Fruit fly (Drosophila melanogaster) whole organism, embryonic: Measurements from ENCODE around the gene att-ORFB.

Experiments
- Atf6 ChIP-seq: fragments of 200-800 bp; sonication (Bioruptor generic); IDR thresholded peaks from 2 replicates; pipeline ENCODE4 v1.3.6; 2022; ENCODE audit warnings: missing biosample characterization, missing genetic modification characterization
- Blimp-1 ChIP-seq: fragments of 200-800 bp; sonication (Bioruptor generic); optimal IDR thresholded peaks from 3 replicates; lab custom pipeline; 2018; ENCODE audit warnings: missing biosample characterization, missing genetic modification characterization, mild to moderate bottlenecking, moderate library complexity, missing genetic modification reagents
- CG10431 ChIP-seq: fragments of 200-800 bp; sonication (Bioruptor generic); optimal IDR thresholded peaks from 3 replicates; lab custom pipeline; 2018; ENCODE audit warnings: missing biosample characterization, mild to moderate bottlenecking, missing genetic modification characterization
- CG10462 ChIP-seq: fragments of 200-800 bp; sonication (Bioruptor generic); optimal IDR thresholded peaks from 2 replicates; lab custom pipeline; 2016; ENCODE audit warnings: missing biosample characterization, missing genetic modification characterization
- CG10979 ChIP-seq: fragments of 200-800 bp; sonication (Bioruptor generic); optimal IDR thresholded peaks from 2 replicates; lab custom pipeline; 2018; ENCODE audit warnings: missing biosample characterization, mild to moderate bottlenecking, missing genetic modification characterization, moderate library complexity
- CG11560 ChIP-seq: fragments of 200-800 bp; sonication (Bioruptor generic); IDR thresholded peaks from 3 replicates; pipeline ENCODE4 v1.3.6; 2022; ENCODE audit warnings: missing biosample characterization, missing genetic modification characterization
- CG12659 ChIP-seq: fragments of 200-800 bp; sonication (Bioruptor generic); optimal IDR thresholded peaks from 3 replicates; lab custom pipeline; 2017; ENCODE audit warnings: mild to moderate bottlenecking, missing biosample characterization, missing genetic modification reagents, missing genetic modification characterization
- CG12769 ChIP-seq: fragments of 200-800 bp; sonication (Bioruptor generic); optimal IDR thresholded peaks from 2 replicates; lab custom pipeline; 2019; ENCODE audit warnings: missing biosample characterization, mild to moderate bottlenecking, missing genetic modification characterization, moderate library complexity
- CG13287 ChIP-seq: fragments of 200-800 bp; sonication (Bioruptor generic); IDR thresholded peaks from 2 replicates; pipeline ENCODE4 v1.3.6; 2022; ENCODE audit warnings: missing biosample characterization, missing genetic modification characterization; ENCODE audit not compliant: partially characterized antibody
- CG13894 ChIP-seq: fragments of 200-800 bp; sonication (Bioruptor generic); optimal IDR thresholded peaks from 3 replicates; lab custom pipeline; 2018; ENCODE audit warnings: missing biosample characterization, mild to moderate bottlenecking, missing genetic modification characterization, moderate library complexity
- CG3163 ChIP-seq: fragments of 200-800 bp; sonication (Bioruptor generic); optimal IDR thresholded peaks from 3 replicates; lab custom pipeline; 2016; ENCODE audit warnings: missing biosample characterization, missing genetic modification characterization
- CG3281 ChIP-seq: fragments of 200-800 bp; sonication (Bioruptor generic); optimal IDR thresholded peaks from 3 replicates; lab custom pipeline; 2017; ENCODE audit warnings: missing biosample characterization, mild to moderate bottlenecking, missing genetic modification characterization
- CG34376 ChIP-seq: fragments of 200-800 bp; sonication (Bioruptor generic); optimal IDR thresholded peaks from 2 replicates; lab custom pipeline; 2018; ENCODE audit warnings: missing biosample characterization, mild to moderate bottlenecking, missing genetic modification characterization
- CG3995 ChIP-seq: fragments of 200-800 bp; sonication (Bioruptor generic); optimal IDR thresholded peaks from 3 replicates; lab custom pipeline; 2016; ENCODE audit warnings: missing biosample characterization, missing genetic modification characterization
- CG4424 ChIP-seq: fragments of 200-800 bp; sonication (Bioruptor generic); optimal IDR thresholded peaks from 3 replicates; lab custom pipeline; 2016; ENCODE audit warnings: missing biosample characterization, missing genetic modification characterization
- CG5180 ChIP-seq: fragments of 200-800 bp; sonication (Bioruptor generic); optimal IDR thresholded peaks from 3 replicates; lab custom pipeline; 2017; ENCODE audit warnings: missing biosample characterization, missing genetic modification characterization, mild to moderate bottlenecking, moderate library complexity, missing genetic modification reagents
- CG6813 ChIP-seq: fragments of 200-800 bp; sonication (Bioruptor generic); optimal IDR thresholded peaks from 2 replicates; lab custom pipeline; 2017; ENCODE audit warnings: missing biosample characterization, missing genetic modification characterization, mild to moderate bottlenecking, moderate library complexity, missing genetic modification reagents
- Chrac-16 ChIP-seq: fragments of 200-800 bp; sonication (Bioruptor generic); optimal IDR thresholded peaks from 3 replicates; lab custom pipeline; 2016; ENCODE audit warnings: missing biosample characterization, missing genetic modification characterization
- Deaf1 ChIP-seq: fragments of 200-800 bp; optimal IDR thresholded peaks from 3 replicates; lab custom pipeline; 2019; ENCODE audit warnings: missing biosample characterization, mild to moderate bottlenecking, missing genetic modification characterization, moderate library complexity
- Ets65A ChIP-seq: fragments of 200-800 bp; sonication (Bioruptor generic); peaks from one replicate; lab custom pipeline; 2016; ENCODE audit warnings: missing biosample characterization, missing genetic modification characterization
- Fer3 ChIP-seq: fragments of 200-800 bp; sonication (Bioruptor generic); optimal IDR thresholded peaks from 2 replicates; lab custom pipeline; 2018; ENCODE audit warnings: missing biosample characterization, mild to moderate bottlenecking, missing genetic modification characterization, moderate library complexity
- Hr78 ChIP-seq, 2 experiments: fragments of 200-800 bp in 1 of 2; fragments of >200 bp in 1 of 2; sonication (Bioruptor generic) in 1 of 2; optimal IDR thresholded peaks; 2 replicates each; lab custom pipeline; 2017 to 2019; ENCODE audit warnings: missing biosample characterization in 2 of 2, missing genetic modification characterization in 2 of 2, mild to moderate bottlenecking in 1 of 2, moderate library complexity in 1 of 2
- Med ChIP-seq: fragments of 200-800 bp; sonication (Bioruptor generic); peaks from one replicate; lab custom pipeline; 2016; ENCODE audit warnings: missing biosample characterization, missing genetic modification characterization, mild to moderate bottlenecking, inconsistent platforms, moderate library complexity
- PHDP ChIP-seq: fragments of 200-800 bp; sonication (Bioruptor generic); optimal IDR thresholded peaks from 3 replicates; lab custom pipeline; 2018; ENCODE audit warnings: missing biosample characterization, mild to moderate bottlenecking, missing genetic modification characterization, moderate library complexity
- Usf ChIP-seq: fragments of 200-800 bp; sonication (Bioruptor generic); optimal IDR thresholded peaks from 2 replicates; lab custom pipeline; 2017; ENCODE audit warnings: missing genotype, missing biosample characterization, missing genetic modification characterization
- ato ChIP-seq: fragments of 200-800 bp; sonication (Bioruptor generic); IDR thresholded peaks from 2 replicates; pipeline ENCODE4 v1.3.6; 2022; ENCODE audit warnings: missing biosample characterization, missing genetic modification characterization; ENCODE audit not compliant: partially characterized antibody
- chinmo ChIP-seq: fragments of 200-800 bp; sonication (Bioruptor generic); IDR thresholded peaks from 4 replicates; pipeline ENCODE4 v1.3.6; 2022; ENCODE audit warnings: missing biosample characterization, missing genetic modification characterization; ENCODE audit not compliant: partially characterized antibody
- ci ChIP-seq: fragments of 200-800 bp; sonication (Bioruptor generic); IDR thresholded peaks from 3 replicates; pipeline ENCODE4 v1.3.6; 2022; ENCODE audit warnings: missing biosample characterization, missing genetic modification characterization
- corto ChIP-seq: fragments of 200-800 bp; sonication (Bioruptor generic); optimal IDR thresholded peaks from 2 replicates; lab custom pipeline; 2016; ENCODE audit warnings: missing biosample characterization, mild to moderate bottlenecking, missing genetic modification characterization, moderate library complexity
- crol ChIP-seq: fragments of 200-800 bp; sonication (Bioruptor generic); IDR thresholded peaks from 2 replicates; pipeline ENCODE4 v1.3.6; 2022; ENCODE audit warnings: missing biosample characterization, missing genetic modification characterization
- dmrt99B ChIP-seq: fragments of 200-800 bp; sonication (Bioruptor generic); optimal IDR thresholded peaks from 2 replicates; lab custom pipeline; 2018; ENCODE audit warnings: missing biosample characterization, mild to moderate bottlenecking, missing genetic modification characterization, moderate library complexity
- grn ChIP-seq: fragments of 200-800 bp; sonication (Bioruptor generic); optimal IDR thresholded peaks from 3 replicates; lab custom pipeline; 2017; ENCODE audit warnings: missing biosample characterization, missing genetic modification characterization
- gt ChIP-seq: fragments of 200-800 bp; sonication (Bioruptor generic); IDR thresholded peaks from 2 replicates; pipeline ENCODE4 v1.3.6; 2022; ENCODE audit warnings: missing biosample characterization, missing genetic modification characterization
- her ChIP-seq: fragments of 200-800 bp; sonication (Bioruptor generic); optimal IDR thresholded peaks from 2 replicates; lab custom pipeline; 2016; ENCODE audit warnings: missing biosample characterization, missing genetic modification characterization
- hkb ChIP-seq, 2 experiments: fragments of 200-800 bp in 1 of 2; fragments of >200 bp in 1 of 2; sonication (Bioruptor generic) in 1 of 2; IDR thresholded peaks in 1 of 2; optimal IDR thresholded peaks in 1 of 2; 2 replicates each; pipeline versions ENCODE4 v1.3.6 to Lab custom; 2017 to 2022; ENCODE audit warnings: missing biosample characterization in 1 of 2, missing genetic modification characterization in 1 of 2
- lbe ChIP-seq: fragments of 200-800 bp; sonication (Bioruptor generic); optimal IDR thresholded peaks from 2 replicates; lab custom pipeline; 2016; ENCODE audit warnings: missing biosample characterization, mild to moderate bottlenecking, missing genetic modification characterization
- nom ChIP-seq: fragments of 200-800 bp; sonication (Bioruptor generic); optimal IDR thresholded peaks from 2 replicates; lab custom pipeline; 2017; ENCODE audit warnings: missing biosample characterization, missing genetic modification characterization, mild to moderate bottlenecking, moderate library complexity, missing genetic modification reagents
- oc ChIP-seq: fragments of 200-800 bp; sonication (Bioruptor generic); optimal IDR thresholded peaks from 2 replicates; lab custom pipeline; 2018; ENCODE audit warnings: missing biosample characterization, mild to moderate bottlenecking, missing genetic modification characterization, moderate library complexity
- prd ChIP-seq, 3 experiments: fragments of >200 bp in 2 of 3; fragments of 200-800 bp in 1 of 3; sonication (Bioruptor generic) in 1 of 3; optimal IDR thresholded peaks in 2 of 3; IDR thresholded peaks in 1 of 3; 2 replicates in 2 of 3; 3 replicates in 1 of 3; pipeline versions ENCODE4 v1.3.6 to Lab custom; 2017 to 2022; ENCODE audit warnings: missing biosample characterization in 1 of 3, missing genetic modification characterization in 1 of 3
- sd ChIP-seq: fragments of 200-800 bp; sonication (Bioruptor generic); optimal IDR thresholded peaks from 3 replicates; lab custom pipeline; 2018; ENCODE audit warnings: missing biosample characterization, mild to moderate bottlenecking, missing genetic modification characterization, moderate library complexity
- sens ChIP-seq: fragments of 200-800 bp; sonication (Bioruptor generic); peaks from one replicate; lab custom pipeline; 2016; ENCODE audit warnings: missing biosample characterization, missing genetic modification characterization
- tgo ChIP-seq: fragments of 200-800 bp; sonication (Bioruptor generic); IDR thresholded peaks from 3 replicates; pipeline ENCODE4 v1.3.6; 2022; ENCODE audit warnings: missing biosample characterization, missing genetic modification characterization
- twi ChIP-seq: fragments of 200-800 bp; optimal IDR thresholded peaks from 2 replicates; lab custom pipeline; 2019; ENCODE audit warnings: missing biosample characterization, mild to moderate bottlenecking, missing genetic modification characterization, moderate library complexity
- z ChIP-seq: fragments of 200-800 bp; sonication (Bioruptor generic); IDR thresholded peaks from 3 replicates; pipeline ENCODE4 v1.3.6; 2022; ENCODE audit warnings: missing biosample characterization, missing genetic modification characterization
- zen ChIP-seq: fragments of 200-800 bp; sonication (Bioruptor generic); optimal IDR thresholded peaks from 3 replicates; lab custom pipeline; 2018; ENCODE audit warnings: missing biosample characterization, mild to moderate bottlenecking, missing genetic modification characterization, moderate library complexity

Gene att-ORFB

DNA sequence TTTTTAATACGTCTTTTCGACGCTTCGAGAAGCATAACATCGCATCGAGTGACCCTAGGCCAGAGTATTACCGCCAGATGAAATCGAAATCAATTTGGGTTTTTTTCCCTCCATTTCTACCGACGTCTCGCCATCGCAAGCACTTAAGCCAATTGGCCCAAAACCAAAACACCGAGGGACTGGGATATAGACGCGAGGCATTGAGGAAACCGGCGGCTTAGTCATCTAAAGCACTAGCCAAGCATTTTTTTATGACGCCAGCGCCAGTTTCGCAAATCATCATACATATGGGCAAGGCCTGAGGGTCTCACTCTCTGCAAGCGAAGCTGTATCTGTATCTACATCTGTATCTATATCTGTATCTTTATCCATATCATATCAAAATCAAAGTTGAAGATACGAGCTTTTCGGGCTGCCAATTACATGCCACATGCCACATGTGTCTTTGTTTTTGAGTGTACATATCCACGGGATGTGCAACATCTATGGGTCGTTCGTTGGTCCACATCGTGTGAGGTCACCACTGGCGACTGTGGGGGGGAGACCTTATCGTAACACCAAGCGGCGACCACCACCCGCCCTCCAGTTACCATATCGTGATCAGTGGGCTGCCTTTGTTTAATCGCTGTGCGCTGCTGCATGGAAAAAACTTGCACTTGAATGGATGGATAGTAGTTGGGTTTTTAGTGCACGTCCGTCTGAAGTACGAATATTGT lies 13.5 kb upstream of the att-ORFB start:
- TF ChIP-seq crol (GFP tag; lab: Robert Waterston, UW) (peak; percentile 62), her (GFP tag; lab: Kevin White, UChicago) (no peak), Hr78 (GFP tag; optimal IDR thresholded peaks at IDR 0.05; lab: Kevin White, UChicago) (peak in 1 of 2 experiments; percentile 28), Med (GFP tag; lab: Kevin White, UChicago) (peak; percentile 38), CG13894 (tag; lab: Kevin White, UChicago) (peak; percentile 86), zen (tag; lab: Kevin White, UChicago) (peak; percentile 39), twi (tag; lab: Kevin White, UChicago) (peak; percentile 41), sens (GFP tag; lab: Kevin White, UChicago) (peak; percentile 37), Blimp-1 (GFP tag; lab: Kevin White, UChicago) (peak; percentile 10), sd (tag; lab: Kevin White, UChicago) (no peak), oc (tag; lab: Kevin White, UChicago) (peak; percentile 4), Atf6 (GFP tag; lab: Robert Waterston, UW) (no peak), Ets65A (GFP tag; lab: Kevin White, UChicago) (peak; percentile 8), chinmo (GFP tag; lab: Robert Waterston, UW) (0 out of 4 replicates have a peak, but pooled peaks have one; percentile 52), CG12769 (tag; lab: Kevin White, UChicago) (peak; percentile 23), prd (optimal IDR thresholded peaks at IDR 0.05; lab: Kevin White, UChicago) (no peak), prd (GFP tag; IDR thresholded peaks at IDR 0.05; lab: Robert Waterston, UW) (no peak)

DNA sequence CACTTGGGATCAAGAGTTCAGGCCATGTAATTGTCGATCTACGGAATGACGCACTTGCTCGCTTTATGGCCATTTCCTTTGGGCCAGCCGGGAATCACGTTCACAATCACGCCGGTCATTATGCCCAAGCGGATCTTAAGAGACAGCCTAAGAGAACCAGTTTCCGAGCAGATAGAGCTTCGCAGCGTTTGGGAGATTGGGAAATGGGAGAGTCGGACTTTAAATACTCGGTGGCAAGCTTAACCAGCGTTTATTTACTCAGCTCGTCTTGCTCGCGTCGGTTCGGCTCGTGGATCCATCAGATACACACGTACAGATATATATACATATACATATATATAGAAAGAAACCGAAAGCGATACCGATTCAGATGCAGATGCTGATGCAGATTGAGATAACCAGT lies 11.3 kb upstream of the att-ORFB start:
- TF ChIP-seq Chrac-16 (GFP tag; lab: Kevin White, UChicago) (no peak), tgo (GFP tag; lab: Robert Waterston, UW) (no peak), Fer3 (tag; lab: Kevin White, UChicago) (no peak), grn (GFP tag; lab: Kevin White, UChicago) (peak; percentile 76), CG4424 (GFP tag; lab: Kevin White, UChicago) (no peak), nom (GFP tag; lab: Kevin White, UChicago) (peak; percentile 54), gt (GFP tag; lab: Robert Waterston, UW) (no peak), CG3163 (peak; percentile 86), Ets65A (GFP tag; lab: Kevin White, UChicago) (peak; percentile 38), dmrt99B (no peak), CG3995 (GFP tag; lab: Kevin White, UChicago) (peak; percentile 12), CG10979 (no peak), CG12659 (no peak), CG11560 (tag; lab: Robert Waterston, UW) (no peak), Deaf1 (tag; lab: Kevin White, UChicago) (peak; percentile 69), lbe (peak; percentile 3), z (GFP tag; lab: Robert Waterston, UW) (peak; percentile 74; the same call in 2 of the 3 replicates), CG3281 (no peak), CG10462 (GFP tag; lab: Kevin White, UChicago) (no peak), CG13287 (GFP tag; lab: Robert Waterston, UW) (peak; percentile 36; the same call in 1 of the 2 replicates), CG34376 (GFP tag; lab: Kevin White, UChicago) (peak; percentile 17), PHDP (no peak), CG10431 (GFP tag; lab: Kevin White, UChicago) (peak; percentile 28), CG12769 (tag; lab: Kevin White, UChicago) (peak; percentile 46), oc (tag; lab: Kevin White, UChicago) (peak; percentile 42), ci (GFP tag; lab: Robert Waterston, UW) (peak; percentile 49; the same call in 2 of the 3 replicates), chinmo (GFP tag; lab: Robert Waterston, UW) (peak; percentile 61; the same call in 1 of the 4 replicates), hkb (optimal IDR thresholded peaks at IDR 0.05; lab: Kevin White, UChicago) (no peak), hkb (GFP tag; IDR thresholded peaks at IDR 0.05; lab: Robert Waterston, UW) (no peak), ato (0 out of 2 replicates have a peak, but pooled peaks have one; percentile 27), CG5180 (GFP tag; lab: Kevin White, UChicago) (peak; percentile 13), corto (peak; percentile 20), CG6813 (GFP tag; lab: Kevin White, UChicago) (no peak), Usf (GFP tag; lab: Kevin White, UChicago) (no peak)
